Worm (Caenorhabditis elegans) whole organism, L4 larva: ENCODE results near the gene B0001.4.

Source experiments
- D1046.2 ChIP-seq: fragments of 200-800 bp; sonication (Bioruptor generic); IDR thresholded peaks from 2 replicates; pipeline ENCODE4 v1.3.6; 2022; ENCODE audit warnings: missing genetic modification characterization, missing compliant biosample characterization
- F44E2.7 ChIP-seq: fragments of 200-800 bp; sonication (Bioruptor generic); IDR thresholded peaks from 2 replicates; pipeline ENCODE4 v2.1.2; 2022; ENCODE audit warnings: missing genetic modification characterization, missing compliant biosample characterization
- Y75B8A.6 ChIP-seq: fragments of 200-800 bp; sonication (Bioruptor generic); IDR thresholded peaks from 2 replicates; pipeline ENCODE4 v1.3.6; 2022; ENCODE audit warnings: missing genetic modification reagents, missing genetic modification characterization, missing compliant biosample characterization
- ZK546.5 ChIP-seq, 2 experiments: sonication (generic microtip); optimal IDR thresholded peaks; 2 replicates each; lab custom pipeline; 2017; ENCODE audit warnings: missing biosample characterization in 2 of 2, missing genetic modification characterization in 2 of 2
- arid-1 ChIP-seq: fragments of 200-800 bp; sonication (Bioruptor generic); conservative IDR thresholded peaks from 2 replicates; pipeline ENCODE4 v1.3.6; 2022; ENCODE audit warnings: missing genetic modification reagents, missing genetic modification characterization, missing compliant biosample characterization
- ceh-20 ChIP-seq: fragments of 200-800 bp; sonication (Bioruptor generic); IDR thresholded peaks from 2 replicates; pipeline ENCODE4 v1.3.6; 2022; ENCODE audit warnings: missing genetic modification reagents, missing genetic modification characterization, missing compliant biosample characterization
- ceh-28 ChIP-seq: fragments of 150-350 bp; optimal IDR thresholded peaks from 2 replicates; lab custom pipeline; 2014; ENCODE audit warnings: missing biosample characterization, missing genetic modification reagents, missing genetic modification characterization
- ceh-44 ChIP-seq: fragments of 200-800 bp; sonication (Bioruptor generic); IDR thresholded peaks from 2 replicates; pipeline ENCODE4 v1.3.6; 2022; ENCODE audit warnings: missing genetic modification reagents, missing genetic modification characterization, missing compliant biosample characterization
- ceh-82 ChIP-seq: sonication (generic microtip); optimal IDR thresholded peaks from 2 replicates; lab custom pipeline; 2017; ENCODE audit warnings: missing biosample characterization, missing genetic modification characterization
- cey-2 ChIP-seq: sonication (generic microtip); optimal IDR thresholded peaks from 3 replicates; lab custom pipeline; 2017; ENCODE audit warnings: missing genetic modification characterization, mild to moderate bottlenecking, missing compliant biosample characterization, antibody characterized with exemption, borderline replicate concordance; ENCODE audit not compliant: insufficient read depth
- daf-16 ChIP-seq, 3 experiments: sonication (generic microtip); optimal IDR thresholded peaks; 2 replicates each; lab custom pipeline; 2016 to 2017; ENCODE audit warnings: missing genetic modification characterization in 3 of 3, missing genetic modification reagents in 3 of 3, mild to moderate bottlenecking in 2 of 3, missing compliant biosample characterization in 2 of 3, missing biosample characterization in 1 of 3, moderate library complexity in 1 of 3
- dpl-1 ChIP-seq: fragments of 150-350 bp; optimal IDR thresholded peaks from 2 replicates; lab custom pipeline; 2014; ENCODE audit warnings: missing biosample characterization, missing genetic modification reagents, missing genetic modification characterization
- dve-1 ChIP-seq: sonication (generic microtip); optimal IDR thresholded peaks from 2 replicates; lab custom pipeline; 2017; ENCODE audit warnings: antibody characterized with exemption, mild to moderate bottlenecking, missing genetic modification characterization, missing compliant biosample characterization; ENCODE audit not compliant: insufficient read depth
- egl-27 ChIP-seq: sonication (generic microtip); optimal IDR thresholded peaks from 3 replicates; lab custom pipeline; 2017; ENCODE audit warnings: missing biosample characterization, missing genetic modification reagents, missing genetic modification characterization
- fkh-10 ChIP-seq: fragments of 150-350 bp; optimal IDR thresholded peaks from 2 replicates; lab custom pipeline; 2014; ENCODE audit warnings: missing biosample characterization, missing genetic modification reagents, missing genetic modification characterization
- gei-8 ChIP-seq: fragments of 200-800 bp; sonication (Bioruptor generic); optimal IDR thresholded peaks from 2 replicates; lab custom pipeline; 2018; ENCODE audit warnings: mild to moderate bottlenecking, missing genetic modification characterization, missing compliant biosample characterization
- hif-1 ChIP-seq, 2 experiments: sonication (generic microtip); optimal IDR thresholded peaks; 2 replicates each; lab custom pipeline; 2016 to 2017; ENCODE audit warnings: missing compliant biosample characterization in 2 of 2, missing genetic modification characterization in 2 of 2, missing genetic modification reagents in 2 of 2, missing genotype in 2 of 2, mild to moderate bottlenecking in 1 of 2
- hmg-1.1 ChIP-seq: fragments of 200-800 bp; sonication (Bioruptor generic); IDR thresholded peaks from 2 replicates; pipeline ENCODE4 v1.3.6; 2022; ENCODE audit warnings: missing genetic modification reagents, missing genetic modification characterization, missing compliant biosample characterization
- jun-1 ChIP-seq: fragments of 150-350 bp; optimal IDR thresholded peaks from 2 replicates; lab custom pipeline; 2014; ENCODE audit warnings: missing biosample characterization, missing genetic modification reagents, missing genetic modification characterization
- lin-1 ChIP-seq: fragments of 200-800 bp; sonication (Bioruptor generic); IDR thresholded peaks from 2 replicates; pipeline ENCODE4 v1.3.6; 2022; ENCODE audit warnings: missing genetic modification reagents, missing genetic modification characterization, missing compliant biosample characterization
- lin-29 ChIP-seq: fragments of 200-800 bp; sonication (Bioruptor generic); IDR thresholded peaks from 2 replicates; pipeline ENCODE4 v1.3.6; 2022; ENCODE audit warnings: missing genetic modification reagents, missing genetic modification characterization, missing compliant biosample characterization
- lin-38 ChIP-seq: fragments of 200-800 bp; sonication (Bioruptor generic); IDR thresholded peaks from 2 replicates; pipeline ENCODE4 v1.3.6; 2022; ENCODE audit warnings: missing genetic modification reagents, missing genetic modification characterization, missing compliant biosample characterization
- madf-5 ChIP-seq, 2 experiments: fragments of 200-800 bp; sonication (Bioruptor generic); IDR thresholded peaks; 2 replicates each; pipeline ENCODE4 v1.3.6; 2022; ENCODE audit warnings: missing compliant biosample characterization in 2 of 2, missing genetic modification characterization in 2 of 2
- mdl-1 ChIP-seq, 2 experiments: fragments of 150-350 bp in 1 of 2; sonication (generic microtip) in 1 of 2; optimal IDR thresholded peaks; 2 replicates each; lab custom pipeline; 2014 to 2017; ENCODE audit warnings: missing biosample characterization in 2 of 2, missing genetic modification characterization in 2 of 2
- mdt-29 ChIP-seq: fragments of 200-800 bp; sonication (Bioruptor generic); IDR thresholded peaks from 2 replicates; pipeline ENCODE4 v1.3.6; 2022; ENCODE audit warnings: missing genetic modification reagents, missing genetic modification characterization, missing compliant biosample characterization
- mxl-2 ChIP-seq: fragments of 200-800 bp; sonication (Bioruptor generic); conservative IDR thresholded peaks from 2 replicates; pipeline ENCODE4 v1.3.6; 2022; ENCODE audit warnings: missing genetic modification reagents, missing genetic modification characterization, missing compliant biosample characterization
- mxl-3 ChIP-seq: fragments of 200-800 bp; sonication (Bioruptor generic); optimal IDR thresholded peaks from 2 replicates; lab custom pipeline; 2018; ENCODE audit warnings: mild to moderate bottlenecking, missing genetic modification characterization, missing compliant biosample characterization
- nhr-11 ChIP-seq: fragments of 150-350 bp; optimal IDR thresholded peaks from 2 replicates; lab custom pipeline; 2014; ENCODE audit warnings: missing biosample characterization, missing genetic modification characterization
- nhr-111 ChIP-seq: fragments of 200-800 bp; sonication (Bioruptor generic); optimal IDR thresholded peaks from 2 replicates; lab custom pipeline; 2018; ENCODE audit warnings: mild to moderate bottlenecking, missing genetic modification characterization, missing compliant biosample characterization
- nhr-237 ChIP-seq: sonication (generic microtip); optimal IDR thresholded peaks from 2 replicates; lab custom pipeline; 2017; ENCODE audit warnings: missing biosample characterization, missing genetic modification characterization
- nhr-25 ChIP-seq: sonication (generic microtip); optimal IDR thresholded peaks from 2 replicates; lab custom pipeline; 2017; ENCODE audit warnings: missing genetic modification characterization, mild to moderate bottlenecking, missing compliant biosample characterization, antibody characterized with exemption, moderate library complexity, borderline replicate concordance; ENCODE audit not compliant: insufficient read depth
- nhr-28 ChIP-seq: fragments of 150-350 bp; optimal IDR thresholded peaks from 2 replicates; lab custom pipeline; 2014; ENCODE audit warnings: missing biosample characterization, missing genetic modification characterization
- nhr-6 ChIP-seq: fragments of 150-350 bp; optimal IDR thresholded peaks from 2 replicates; lab custom pipeline; 2014; ENCODE audit warnings: missing biosample characterization, missing genetic modification characterization
- nhr-76 ChIP-seq: fragments of 150-350 bp; optimal IDR thresholded peaks from 2 replicates; lab custom pipeline; 2014; ENCODE audit warnings: missing biosample characterization, missing genetic modification characterization
- nhr-77 ChIP-seq: fragments of 150-350 bp; optimal IDR thresholded peaks from 2 replicates; lab custom pipeline; 2014; ENCODE audit warnings: missing biosample characterization, missing genetic modification characterization
- php-3 ChIP-seq: fragments of 200-800 bp; sonication (Bioruptor generic); IDR thresholded peaks from 2 replicates; pipeline ENCODE4 v1.3.6; 2022; ENCODE audit warnings: missing genetic modification reagents, missing genetic modification characterization, missing compliant biosample characterization
- saeg-2 ChIP-seq: fragments of 200-800 bp; sonication (Bioruptor generic); IDR thresholded peaks from 2 replicates; pipeline ENCODE4 v1.3.6; 2022; ENCODE audit warnings: missing genetic modification reagents, missing genetic modification characterization, missing compliant biosample characterization
- sdz-12 ChIP-seq: fragments of 200-800 bp; sonication (Bioruptor generic); optimal IDR thresholded peaks from 2 replicates; lab custom pipeline; 2018; ENCODE audit warnings: mild to moderate bottlenecking, missing genetic modification characterization, missing compliant biosample characterization
- skn-1 ChIP-seq: fragments of 150-350 bp; optimal IDR thresholded peaks from 2 replicates; lab custom pipeline; 2014; ENCODE audit warnings: missing biosample characterization, missing genetic modification characterization
- snpc-1.2 ChIP-seq: fragments of 200-800 bp; sonication (Bioruptor generic); IDR thresholded peaks from 2 replicates; pipeline ENCODE4 v1.3.6; 2022; ENCODE audit warnings: missing genetic modification reagents, missing genetic modification characterization, missing compliant biosample characterization
- spr-3 ChIP-seq: fragments of 200-800 bp; sonication (Bioruptor generic); optimal IDR thresholded peaks from 2 replicates; lab custom pipeline; 2018; ENCODE audit warnings: mild to moderate bottlenecking, missing genetic modification characterization, missing compliant biosample characterization
- tag-97 ChIP-seq: fragments of 200-800 bp; sonication (Bioruptor generic); IDR thresholded peaks from 2 replicates; pipeline ENCODE4 v1.3.6; 2022; ENCODE audit warnings: missing genetic modification characterization, missing compliant biosample characterization
- unc-62 ChIP-seq, 3 experiments: fragments of 150-350 bp in 1 of 3; sonication (generic microtip); optimal IDR thresholded peaks in 2 of 3; peaks in 1 of 3; 1 replicate in 1 of 3; 2 replicates in 2 of 3; lab custom pipeline; 2014 to 2017; ENCODE audit warnings: missing biosample characterization in 3 of 3, missing genetic modification characterization in 3 of 3, missing genetic modification reagents in 3 of 3, missing genotype in 1 of 3
- zag-1 ChIP-seq: fragments of 150-350 bp; optimal IDR thresholded peaks from 2 replicates; lab custom pipeline; 2014; ENCODE audit warnings: missing biosample characterization, missing genetic modification characterization
- zfp-2 ChIP-seq: sonication (generic microtip); optimal IDR thresholded peaks from 2 replicates; lab custom pipeline; 2016; ENCODE audit warnings: mild to moderate bottlenecking, missing genetic modification characterization, missing compliant biosample characterization
- zip-11 ChIP-seq: fragments of 200-800 bp; sonication (Bioruptor generic); IDR thresholded peaks from 2 replicates; pipeline ENCODE4 v1.3.6; 2022; ENCODE audit warnings: missing genetic modification characterization, missing compliant biosample characterization
- ztf-11 ChIP-seq: fragments of 150-350 bp; optimal IDR thresholded peaks from 2 replicates; lab custom pipeline; 2014; ENCODE audit warnings: missing biosample characterization, missing genetic modification characterization
- ztf-7 ChIP-seq: fragments of 150-350 bp; optimal IDR thresholded peaks from 2 replicates; lab custom pipeline; 2014; ENCODE audit warnings: missing biosample characterization, missing genetic modification characterization

The B0001.4 gene

ce11 chrIV:12122874-12123664, 14.9 kb downstream of the B0001.4 start, which contains the start of gene aly-3 (continued):
- TF ChIP-seq nhr-111 (GFP tag; lab: Kevin White, UChicago) (no peak), ceh-28 (tag; lab: Kevin White, UChicago) (no peak), zag-1 (no peak), unc-62 (GFP tag; optimal IDR thresholded peaks at IDR 0.05 in 1 of 2; lab: Kevin White, UChicago) (peak in 1 of 2 experiments; percentile 39), unc-62 (tag; optimal IDR thresholded peaks at IDR 0.05; lab: Kevin White, UChicago) (no peak), D1046.2 (no peak), nhr-237 (tag; lab: Kevin White, UChicago) (no peak), nhr-11 (tag; lab: Kevin White, UChicago) (no peak), lin-1 (no peak), zip-11 (GFP tag; lab: Robert Waterston, UW) (no peak), cey-2 (tag; lab: Kevin White, UChicago) (no peak), dpl-1 (peak; percentile 12), nhr-6 (tag; lab: Kevin White, UChicago) (no peak), gei-8 (GFP tag; lab: Kevin White, UChicago) (no peak), dve-1 (tag; lab: Kevin White, UChicago) (peak; percentile 39), lin-29 (no peak), mdl-1 (tag; optimal IDR thresholded peaks at IDR 0.05; lab: Kevin White, UChicago) (no peak), ceh-82 (no peak), Y75B8A.6 (GFP tag; lab: Robert Waterston, UW) (no peak)

- TF ChIP-seq zfp-2 (tag; lab: Kevin White, UChicago) (no peak), lin-38 (GFP tag; lab: Robert Waterston, UW) (peak; percentile 93), skn-1 (tag; lab: Kevin White, UChicago) (no peak), mdt-29 (GFP tag; lab: Robert Waterston, UW) (no peak), nhr-28 (tag; lab: Kevin White, UChicago) (peak; percentile 25), spr-3 (no peak), ztf-7 (tag; lab: Kevin White, UChicago) (no peak), ztf-11 (tag; lab: Kevin White, UChicago) (no peak), php-3 (GFP tag; lab: Robert Waterston, UW) (no peak), nhr-77 (tag; lab: Kevin White, UChicago) (no peak), madf-5 (GFP tag; IDR thresholded peaks at IDR 0.05; lab: Robert Waterston, UW) (no peak), snpc-1.2 (GFP tag; lab: Robert Waterston, UW) (no peak), hif-1 (tag; optimal IDR thresholded peaks at IDR 0.05; lab: Kevin White, UChicago) (no peak), nhr-76 (tag; lab: Kevin White, UChicago) (no peak), daf-16 (GFP tag; optimal IDR thresholded peaks at IDR 0.05; lab: Kevin White, UChicago) (no peak), daf-16 (tag; optimal IDR thresholded peaks at IDR 0.05; lab: Kevin White, UChicago) (peak; percentile 41), nhr-111 (GFP tag; lab: Kevin White, UChicago) (no peak), nhr-25 (tag; lab: Kevin White, UChicago) (no peak), egl-27 (tag; lab: Kevin White, UChicago) (no peak), F44E2.7 (GFP tag; lab: Robert Waterston, UW) (no peak), nhr-237 (tag; lab: Kevin White, UChicago) (no peak), fkh-10 (GFP tag; lab: Kevin White, UChicago) (no peak), ZK546.5 (tag; optimal IDR thresholded peaks at IDR 0.05; lab: Kevin White, UChicago) (no peak), jun-1 (tag; lab: Kevin White, UChicago) (no peak), arid-1 (GFP tag; lab: Robert Waterston, UW) (no peak), mxl-3 (no peak), lin-1 (no peak), sdz-12 (GFP tag; lab: Kevin White, UChicago) (no peak), ceh-44 (GFP tag; lab: Robert Waterston, UW) (no peak), saeg-2 (GFP tag; lab: Robert Waterston, UW) (no peak), mxl-2 (no peak), hmg-1.1 (GFP tag; lab: Robert Waterston, UW) (0 out of 2 replicates have a peak, but pooled peaks have one; percentile 15), ceh-28 (tag; lab: Kevin White, UChicago) (no peak), tag-97 (GFP tag; lab: Robert Waterston, UW) (no peak), ceh-20 (GFP tag; lab: Robert Waterston, UW) (no peak)
These were observed 16.9 kb downstream of the B0001.4 start, which contains the start of the genes ddb-1 and M18.6 for ce11 chrIV:12121076-12121475. Gene ddb-1, minus strand, starts transcription at chrIV:12121165. Gene M18.6, plus strand, starts transcription at chrIV:12121310.
